Fruit fly (Drosophila melanogaster): ENCODE results near the gene Cad96Ca.

Cad96Ca gene

DNA sequence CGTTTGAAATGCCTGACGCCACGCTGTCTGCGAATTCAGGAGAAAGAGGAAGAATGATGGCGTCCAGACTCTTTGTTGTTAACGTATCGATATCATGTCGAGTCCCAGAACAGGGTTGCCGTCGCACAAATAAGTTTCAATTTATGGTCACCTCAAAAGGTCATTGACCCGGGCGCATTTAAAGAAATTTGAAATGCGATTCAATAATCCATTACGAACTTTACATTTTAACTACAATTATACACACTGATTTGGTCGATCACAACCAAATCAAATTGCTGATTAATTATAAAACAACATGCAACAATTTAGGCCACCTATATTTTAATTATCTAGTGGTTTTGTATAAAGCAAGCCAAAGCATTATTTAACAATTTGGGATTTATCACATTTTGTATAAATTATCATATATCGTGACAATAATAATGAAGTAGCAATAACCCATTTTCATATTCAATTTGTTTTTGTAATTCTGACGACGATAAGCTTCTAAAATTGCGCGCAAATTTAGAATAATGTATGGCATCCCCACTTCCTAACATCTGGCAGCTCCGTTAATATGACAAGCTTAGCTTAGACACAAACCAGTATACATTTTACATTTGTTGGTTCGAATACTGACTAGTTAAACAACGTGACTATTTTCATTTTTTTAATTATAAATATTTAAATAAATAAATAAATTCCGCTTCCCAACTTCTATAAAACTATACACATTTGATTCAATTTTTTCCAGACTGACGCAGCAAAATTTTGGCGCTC is 37.1 kb upstream of the Cad96Ca start, which contains the start of gene bam (continued):
- TF ChIP-seq twi (tag; optimal IDR thresholded peaks at IDR 0.05) = no peak
- no peak for TF ChIP-seq ab (GFP tag; optimal IDR thresholded peaks at IDR 0.05)
- TF ChIP-seq CG8924 (tag; optimal IDR thresholded peaks at IDR 0.05) = peak; percentile 4
- no peak for TF ChIP-seq Dfd (GFP tag; optimal IDR thresholded peaks at IDR 0.05)
- peak in 1 of 2 experiments; percentile 46 for TF ChIP-seq insv (GFP tag; optimal IDR thresholded peaks at IDR 0.05)
- no peak for TF ChIP-seq zen2 (GFP tag; IDR thresholded peaks at IDR 0.05; ENCODE audit: partially characterized antibody)
- no peak for TF ChIP-seq CG3726 (GFP tag; IDR thresholded peaks at IDR 0.05)
- peak; percentile 89 for TF ChIP-seq CG15514 (GFP tag; optimal IDR thresholded peaks at IDR 0.05)
- 0 out of 3 replicates have a peak, but pooled peaks have one; percentile 47 for TF ChIP-seq CG6791 (GFP tag; IDR thresholded peaks at IDR 0.05; ENCODE audit: partially characterized antibody)
- TF ChIP-seq gsb-n (tag; optimal IDR thresholded peaks at IDR 0.05) = peak; percentile 10
- no peak for TF ChIP-seq rib (GFP tag; IDR thresholded peaks at IDR 0.05)
- peak; percentile 33 for TF ChIP-seq CG12391 (tag; optimal IDR thresholded peaks at IDR 0.05)
- peak; percentile 59; the same call in 2 of the 3 replicates for TF ChIP-seq CG2199 (GFP tag; IDR thresholded peaks at IDR 0.05)
- no peak for TF ChIP-seq Dad (GFP tag; optimal IDR thresholded peaks at IDR 0.05)
- TF ChIP-seq PHDP (tag; optimal IDR thresholded peaks at IDR 0.05) = peak; percentile 4
- no peak for TF ChIP-seq cwo (GFP tag; optimal IDR thresholded peaks at IDR 0.05)
- peak; percentile 97 for TF ChIP-seq Dp (GFP tag; optimal IDR thresholded peaks at IDR 0.05)
- peak; percentile 37 for TF ChIP-seq CG12659 (GFP tag; optimal IDR thresholded peaks at IDR 0.05)
- TF ChIP-seq fd64A (GFP tag; optimal IDR thresholded peaks at IDR 0.05) = no peak
- peak; percentile 69 for TF ChIP-seq Ets97D (GFP tag; optimal IDR thresholded peaks at IDR 0.05)
- peak; percentile 40 for TF ChIP-seq nmo (GFP tag; optimal IDR thresholded peaks at IDR 0.05)
- TF ChIP-seq Sry-β (GFP tag; optimal IDR thresholded peaks at IDR 0.05) = no peak
- no peak for TF ChIP-seq pnt (GFP tag; optimal IDR thresholded peaks at IDR 0.05)
- TF ChIP-seq CTCF (GFP tag; optimal IDR thresholded peaks at IDR 0.05) = peak; percentile 76
- peak; percentile 34 for TF ChIP-seq Ssrp (tag; optimal IDR thresholded peaks at IDR 0.05)
- no peak for TF ChIP-seq klu (GFP tag; IDR thresholded peaks at IDR 0.05)
- no peak for TF ChIP-seq CG10565 (GFP tag; optimal IDR thresholded peaks at IDR 0.05)
- peak; percentile 54; the same call in 2 of the 3 replicates for TF ChIP-seq knrl (GFP tag; IDR thresholded peaks at IDR 0.05; ENCODE audit: partially characterized antibody)
- TF ChIP-seq sd (tag; optimal IDR thresholded peaks at IDR 0.05) = peak; percentile 52
- TF ChIP-seq CG33213 (GFP tag; optimal IDR thresholded peaks at IDR 0.05) = peak; percentile 19
- no peak for TF ChIP-seq CG1832 (GFP tag; optimal IDR thresholded peaks at IDR 0.05)
- TF ChIP-seq CG11247 (GFP tag; IDR thresholded peaks at IDR 0.05) = no peak
- peak; percentile 97 for TF ChIP-seq E2f2 (GFP tag; IDR thresholded peaks at IDR 0.05)
- TF ChIP-seq nau (GFP tag; optimal IDR thresholded peaks at IDR 0.05) = no peak
- TF ChIP-seq ind (GFP tag; optimal IDR thresholded peaks at IDR 0.05) = no peak
- TF ChIP-seq Aef1 (GFP tag; IDR thresholded peaks at IDR 0.05) = peak; percentile 14; the same call in 1 of the 3 replicates
- no peak for TF ChIP-seq her (GFP tag; optimal IDR thresholded peaks at IDR 0.05)
- TF ChIP-seq Ptx1 (GFP tag; IDR thresholded peaks at IDR 0.05) = no peak
- no peak for TF ChIP-seq ftz-f1 (GFP tag; optimal IDR thresholded peaks at IDR 0.05)
- 0 out of 2 replicates have a peak, but pooled peaks have one; percentile 20 for TF ChIP-seq unc-4 (GFP tag; IDR thresholded peaks at IDR 0.05; ENCODE audit: partially characterized antibody)
- TF ChIP-seq gfzf (GFP tag; optimal IDR thresholded peaks at IDR 0.05) = peak; percentile 41
- no peak for TF ChIP-seq jing (GFP tag; optimal IDR thresholded peaks at IDR 0.05)
- no peak for TF ChIP-seq kay (GFP tag; optimal IDR thresholded peaks at IDR 0.05)
- TF ChIP-seq tap (tag; optimal IDR thresholded peaks at IDR 0.05) = peak; percentile 14
- TF ChIP-seq Dek (tag; optimal IDR thresholded peaks at IDR 0.05) = peak; percentile 45
- TF ChIP-seq Ravus (GFP tag; IDR thresholded peaks at IDR 0.05) = no peak
- no peak for TF ChIP-seq Xrp1 (GFP tag; IDR thresholded peaks at IDR 0.05)
- no peak for TF ChIP-seq CG7987 (GFP tag; optimal IDR thresholded peaks at IDR 0.05)
- TF ChIP-seq pho (GFP tag; optimal IDR thresholded peaks at IDR 0.05) = no peak
